Worm (Caenorhabditis elegans): ENCODE measurements around the gene hum-10.

Gene hum-10

ce11 chrX:4783117-4783775 is 1.1 kb upstream of the hum-10 start, which contains the start of gene F43C9.2:
Gene F43C9.2 (plus strand): TSS chrX:4783613.
- TF ChIP-seq ctbp-1 (GFP tag; IDR thresholded peaks at IDR 0.05) (no peak), nhr-6 (tag; optimal IDR thresholded peaks at IDR 0.05) (no peak), hlh-30 (tag; optimal IDR thresholded peaks at IDR 0.05; ENCODE audit: insufficient read depth) (peak; percentile 17), F10B5.3 (tag; optimal IDR thresholded peaks at IDR 0.05) (no peak), egl-27 (tag; optimal IDR thresholded peaks at IDR 0.05) (no peak), jun-1 (tag; optimal IDR thresholded peaks at IDR 0.05) (no peak), nhr-111 (GFP tag; optimal IDR thresholded peaks at IDR 0.05) (no peak), ceh-32 (tag; optimal IDR thresholded peaks at IDR 0.05; ENCODE audit: poor library complexity) (no peak), mxl-2 (GFP tag; conservative IDR thresholded peaks at IDR 0.05) (no peak), aha-1 (tag) (peak; percentile 92), unc-39 (tag; optimal IDR thresholded peaks at IDR 0.05) (no peak), T20F7.1 (GFP tag; optimal IDR thresholded peaks at IDR 0.05) (no peak), unc-62 (GFP tag; optimal IDR thresholded peaks at IDR 0.05 in 1 of 2) (peak in 1 of 2 experiments; percentile 56), unc-62 (tag; optimal IDR thresholded peaks at IDR 0.05) (no peak), lin-29 (GFP tag; IDR thresholded peaks at IDR 0.05) (no peak)

ce11 chrX:4769885-4770284 is 12.2 kb downstream of the hum-10 start, which contains the start of gene npr-1:
Gene npr-1 (minus strand): TSS chrX:4769985.
- no peak for TF ChIP-seq pha-4 (GFP tag; IDR thresholded peaks at IDR 0.05)
- no peak for TF ChIP-seq pha-4 (tag; optimal IDR thresholded peaks at IDR 0.05)
- no peak for TF ChIP-seq ceh-62 (tag; optimal IDR thresholded peaks at IDR 0.05)
- TF ChIP-seq hlh-30 (tag; optimal IDR thresholded peaks at IDR 0.05; ENCODE audit: insufficient read depth): no peak
- no peak for TF ChIP-seq ceh-28 (tag; optimal IDR thresholded peaks at IDR 0.05)
- TF ChIP-seq nhr-25 (tag; optimal IDR thresholded peaks at IDR 0.05; ENCODE audit: borderline replicate concordance, insufficient read depth): no peak

ce11 chrX:4761540-4761939 is 20.6 kb downstream of the hum-10 start, which contains the start of gene mls-2:
Gene mls-2 (minus strand): TSS chrX:4761640.
- no peak for TF ChIP-seq hif-1 (tag; optimal IDR thresholded peaks at IDR 0.05)
- no peak for TF ChIP-seq mdl-1 (tag; optimal IDR thresholded peaks at IDR 0.05)
- no peak for TF ChIP-seq nhr-42 (GFP tag; IDR thresholded peaks at IDR 0.05)
- TF ChIP-seq zip-2 (tag; optimal IDR thresholded peaks at IDR 0.05): no peak
- no peak for TF ChIP-seq saeg-2 (GFP tag; IDR thresholded peaks at IDR 0.05)
- no peak for TF ChIP-seq nhr-102 (tag; optimal IDR thresholded peaks at IDR 0.05)
- TF ChIP-seq spr-3 (GFP tag; optimal IDR thresholded peaks at IDR 0.05): no peak
- no peak for TF ChIP-seq ceh-28 (tag; optimal IDR thresholded peaks at IDR 0.05)
- no peak for TF ChIP-seq ces-1 (GFP tag; optimal IDR thresholded peaks at IDR 0.05)
- no peak for TF ChIP-seq mes-2 (tag; optimal IDR thresholded peaks at IDR 0.05; ENCODE audit: poor library complexity, severe bottlenecking)
- TF ChIP-seq spr-1 (tag; optimal IDR thresholded peaks at IDR 0.05): no peak
- TF ChIP-seq skn-1 (tag; optimal IDR thresholded peaks at IDR 0.05): no peak
- TF ChIP-seq nhr-237 (tag; optimal IDR thresholded peaks at IDR 0.05): no peak
- no peak for TF ChIP-seq lsy-2 (tag; optimal IDR thresholded peaks at IDR 0.05)
- TF ChIP-seq vab-7 (GFP tag; IDR thresholded peaks at IDR 0.05): no peak

ce11 chrX:4759718-4760117 is 22.4 kb downstream of the hum-10 start:
- no peak for TF ChIP-seq lin-1 (GFP tag; IDR thresholded peaks at IDR 0.05)

Data from whole organism, L4 larva.